Fruit fly (Drosophila melanogaster): ENCODE measurements around the gene IFT46.

DNA sequence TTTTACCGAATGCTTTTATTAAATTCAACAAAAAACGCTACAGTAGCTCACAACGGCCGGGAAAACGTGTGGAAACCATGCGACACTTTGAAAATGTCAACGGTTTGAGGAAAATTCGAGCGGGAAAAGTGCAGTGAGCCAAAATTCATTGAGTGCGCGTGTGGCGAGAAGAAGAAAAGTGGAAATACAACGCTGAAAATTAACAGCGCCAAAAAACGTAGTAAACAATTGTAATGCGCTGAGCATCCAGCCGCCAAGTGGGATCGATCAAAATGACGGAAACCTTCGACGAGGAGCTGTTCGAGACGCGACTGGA lies 25.0 kb downstream of the IFT46 start:
- TF ChIP-seq Dll (optimal IDR thresholded peaks at IDR 0.05) (no peak), pan (optimal IDR thresholded peaks at IDR 0.05) (no peak)
